Worm (Caenorhabditis elegans): ENCODE data around the gene pqn-48.

ce11 chrII:4082754-4083153 lies 44.1 kb downstream of the pqn-48 start, which contains the start of gene R11F4.2:
- TF ChIP-seq lsy-2 (tag; optimal IDR thresholded peaks at IDR 0.05) (no peak), mbf-1 (tag; optimal IDR thresholded peaks at IDR 0.05) (no peak), egl-27 (tag; optimal IDR thresholded peaks at IDR 0.05) (no peak), zag-1 (tag; optimal IDR thresholded peaks at IDR 0.05) (no peak), ama-1 (optimal IDR thresholded peaks at IDR 0.05) (no peak), aly-2 (tag; optimal IDR thresholded peaks at IDR 0.05) (no peak), nhr-237 (tag; optimal IDR thresholded peaks at IDR 0.05) (no peak), nhr-77 (tag; optimal IDR thresholded peaks at IDR 0.05) (no peak), unc-39 (tag; optimal IDR thresholded peaks at IDR 0.05) (no peak), unc-55 (GFP tag; optimal IDR thresholded peaks at IDR 0.05) (no peak), nhr-25 (tag; optimal IDR thresholded peaks at IDR 0.05) (no peak), snpc-4 (tag; optimal IDR thresholded peaks at IDR 0.05) (no peak), nhr-12 (tag; optimal IDR thresholded peaks at IDR 0.05) (no peak)

Measured in whole organism, L2 larva.